Worm (Caenorhabditis elegans) whole organism, young adult: Measurements from ENCODE around the gene F35F10.7.
A peak's percentile ranks its signal among the peaks of the same experiment; 100 is the strongest.

Experiments used
- C17E4.6 ChIP-seq: fragments of 200-800 bp; sonication (Bioruptor generic); IDR thresholded peaks from 2 replicates; pipeline ENCODE4 v1.3.6; 2022; ENCODE audit warnings: missing genetic modification reagents, missing genetic modification characterization, missing compliant biosample characterization
- F22D6.2 ChIP-seq: sonication (generic microtip); optimal IDR thresholded peaks from 2 replicates; lab custom pipeline; 2016; ENCODE audit warnings: mild to moderate bottlenecking, missing genetic modification characterization, missing compliant biosample characterization
- F55B11.4 ChIP-seq: sonication (generic microtip); optimal IDR thresholded peaks from 2 replicates; lab custom pipeline; 2016; ENCODE audit warnings: missing compliant biosample characterization, missing genetic modification characterization, borderline replicate concordance; ENCODE audit not compliant: insufficient read depth
- F57A8.1 ChIP-seq: fragments of 200-800 bp; sonication (Bioruptor generic); optimal IDR thresholded peaks from 2 replicates; lab custom pipeline; 2018; ENCODE audit warnings: mild to moderate bottlenecking, missing genetic modification characterization, moderate library complexity, missing compliant biosample characterization
- K11D2.4 ChIP-seq: fragments of 200-800 bp; sonication (Bioruptor generic); IDR thresholded peaks from 2 replicates; pipeline ENCODE4 v1.3.6; 2022; ENCODE audit warnings: missing genetic modification reagents, missing genetic modification characterization, missing compliant biosample characterization
- K12H6.12 ChIP-seq: fragments of 200-800 bp; sonication (Bioruptor generic); optimal IDR thresholded peaks from 2 replicates; lab custom pipeline; 2018; ENCODE audit warnings: mild to moderate bottlenecking, missing genetic modification characterization, missing compliant biosample characterization
- Y79H2A.3 ChIP-seq: fragments of 200-800 bp; sonication (Bioruptor generic); conservative IDR thresholded peaks from 2 replicates; pipeline ENCODE4 v1.3.6; 2022; ENCODE audit warnings: missing genetic modification reagents, missing genetic modification characterization, missing compliant biosample characterization
- ama-1 ChIP-seq, 3 experiments: fragments of 150-350 bp in 1 of 3; sonication (generic microtip) in 2 of 3; optimal IDR thresholded peaks; 2 replicates each; lab custom pipeline; 2014 to 2018; ENCODE audit warnings: missing biosample characterization in 2 of 3, missing genetic modification characterization in 2 of 3, missing genetic modification reagents in 2 of 3
- attf-5 ChIP-seq: fragments of 200-800 bp; sonication (Bioruptor generic); optimal IDR thresholded peaks from 2 replicates; lab custom pipeline; 2018; ENCODE audit warnings: mild to moderate bottlenecking, missing genetic modification characterization, missing compliant biosample characterization
- ceh-27 ChIP-seq: fragments of 200-800 bp; sonication (Bioruptor generic); optimal IDR thresholded peaks from 2 replicates; lab custom pipeline; 2018; ENCODE audit warnings: mild to moderate bottlenecking, missing genetic modification characterization, moderate library complexity, missing compliant biosample characterization
- chd-7 ChIP-seq: sonication (generic microtip); optimal IDR thresholded peaks from 2 replicates; lab custom pipeline; 2016; ENCODE audit warnings: mild to moderate bottlenecking, missing genetic modification characterization, moderate library complexity, missing compliant biosample characterization
- dox-1 ChIP-seq: fragments of 200-800 bp; sonication (Bioruptor generic); IDR thresholded peaks from 2 replicates; pipeline ENCODE4 v1.3.6; 2022; ENCODE audit warnings: missing genetic modification reagents, missing genetic modification characterization, missing compliant biosample characterization
- dpff-1 ChIP-seq: sonication (generic microtip); optimal IDR thresholded peaks from 2 replicates; lab custom pipeline; 2017; ENCODE audit warnings: mild to moderate bottlenecking, missing genetic modification characterization, missing compliant biosample characterization
- efl-1 ChIP-seq: fragments of 150-350 bp; optimal IDR thresholded peaks from 2 replicates; lab custom pipeline; 2014; ENCODE audit warnings: missing biosample characterization, missing genetic modification reagents, missing genetic modification characterization
- egl-18 ChIP-seq: fragments of 200-800 bp; sonication (Bioruptor generic); IDR thresholded peaks from 2 replicates; pipeline ENCODE4 v1.3.6; 2022; ENCODE audit warnings: missing genetic modification reagents, missing genetic modification characterization, missing compliant biosample characterization
- ekl-4 ChIP-seq: fragments of 200-800 bp; sonication (Bioruptor generic); IDR thresholded peaks from 2 replicates; pipeline ENCODE4 v1.3.6; 2022; ENCODE audit warnings: missing genetic modification reagents, missing genetic modification characterization, missing compliant biosample characterization
- hmg-1.2 ChIP-seq: fragments of 200-800 bp; sonication (Bioruptor generic); IDR thresholded peaks from 2 replicates; pipeline ENCODE4 v1.3.6; 2022; ENCODE audit warnings: missing genetic modification reagents, missing genetic modification characterization, missing compliant biosample characterization
- lin-35 ChIP-seq, 3 experiments: fragments of 150-350 bp in 2 of 3; sonication (generic microtip) in 1 of 3; optimal IDR thresholded peaks; 2 replicates each; lab custom pipeline; 2014 to 2018; ENCODE audit warnings: missing biosample characterization in 3 of 3, missing genetic modification characterization in 3 of 3, missing genetic modification reagents in 3 of 3
- lir-1 ChIP-seq: fragments of 200-800 bp; sonication (Bioruptor generic); conservative IDR thresholded peaks from 2 replicates; pipeline ENCODE4 v1.3.6; 2022; ENCODE audit warnings: missing genetic modification reagents, missing genetic modification characterization, missing compliant biosample characterization
- madf-10 ChIP-seq: sonication (generic microtip); optimal IDR thresholded peaks from 2 replicates; lab custom pipeline; 2016; ENCODE audit warnings: mild to moderate bottlenecking, missing genetic modification characterization, missing compliant biosample characterization
- mel-28 ChIP-seq: sonication (generic microtip); optimal IDR thresholded peaks from 2 replicates; lab custom pipeline; 2016; ENCODE audit warnings: borderline replicate concordance, mild to moderate bottlenecking, missing genetic modification characterization, missing compliant biosample characterization
- mes-4 ChIP-seq: sonication (generic microtip); optimal IDR thresholded peaks from 2 replicates; lab custom pipeline; 2016; ENCODE audit warnings: missing genotype, missing genetic modification characterization, missing compliant biosample characterization
- mxl-1 ChIP-seq: sonication (generic microtip); optimal IDR thresholded peaks from 2 replicates; lab custom pipeline; 2016; ENCODE audit warnings: missing genetic modification characterization, missing compliant biosample characterization
- nfyb-1 ChIP-seq: fragments of 200-800 bp; sonication (Bioruptor generic); IDR thresholded peaks from 2 replicates; pipeline ENCODE4 v1.3.6; 2022; ENCODE audit warnings: missing genetic modification reagents, missing genetic modification characterization, missing compliant biosample characterization
- nhr-179 ChIP-seq: sonication (generic microtip); optimal IDR thresholded peaks from 2 replicates; lab custom pipeline; 2016; ENCODE audit warnings: mild to moderate bottlenecking, missing genetic modification characterization, missing compliant biosample characterization
- nhr-80 ChIP-seq: sonication (generic microtip); optimal IDR thresholded peaks from 2 replicates; lab custom pipeline; 2016; ENCODE audit warnings: missing genetic modification characterization, missing compliant biosample characterization
- nhr-90 ChIP-seq: sonication (generic microtip); optimal IDR thresholded peaks from 2 replicates; lab custom pipeline; 2016; ENCODE audit warnings: missing genotype, mild to moderate bottlenecking, missing genetic modification characterization, missing compliant biosample characterization
- rcor-1 ChIP-seq: fragments of 200-800 bp; sonication (Bioruptor generic); IDR thresholded peaks from 2 replicates; pipeline ENCODE4 v1.3.6; 2022; ENCODE audit warnings: missing genetic modification reagents, missing genetic modification characterization, missing compliant biosample characterization
- repo-1 ChIP-seq: sonication (generic microtip); optimal IDR thresholded peaks from 2 replicates; lab custom pipeline; 2017; ENCODE audit warnings: mild to moderate bottlenecking, missing genetic modification characterization, missing compliant biosample characterization
- somi-1 ChIP-seq: fragments of 200-800 bp; sonication (Bioruptor generic); optimal IDR thresholded peaks from 2 replicates; lab custom pipeline; 2018; ENCODE audit warnings: mild to moderate bottlenecking, missing genetic modification characterization, missing compliant biosample characterization
- sptf-2 ChIP-seq: fragments of 200-800 bp; sonication (Bioruptor generic); optimal IDR thresholded peaks from 2 replicates; lab custom pipeline; 2018; ENCODE audit warnings: mild to moderate bottlenecking, missing genetic modification characterization, missing compliant biosample characterization
- unc-62 ChIP-seq: fragments of 150-350 bp; optimal IDR thresholded peaks from 2 replicates; lab custom pipeline; 2014; ENCODE audit warnings: missing biosample characterization, missing genetic modification reagents, missing genetic modification characterization
- ztf-22 ChIP-seq: fragments of 200-800 bp; sonication (Bioruptor generic); optimal IDR thresholded peaks from 2 replicates; lab custom pipeline; 2018; ENCODE audit warnings: mild to moderate bottlenecking, missing genetic modification characterization, moderate library complexity, missing compliant biosample characterization
- ztf-26 ChIP-seq: sonication (generic microtip); optimal IDR thresholded peaks from 2 replicates; lab custom pipeline; 2017; ENCODE audit warnings: missing genetic modification characterization, missing compliant biosample characterization
- ztf-6 ChIP-seq: fragments of 200-800 bp; sonication (Bioruptor generic); IDR thresholded peaks from 2 replicates; pipeline ENCODE4 v1.3.6; 2022; ENCODE audit warnings: missing genetic modification reagents, missing genetic modification characterization, missing compliant biosample characterization

The F35F10.7 gene

ce11 chrV:3315308-3315707 lies 28.1 kb upstream of the F35F10.7 start, which contains the start of gene arrd-19 (continued):
- TF ChIP-seq ceh-27: peak; percentile 63
- no peak for TF ChIP-seq sptf-2 (GFP tag; lab: Kevin White, UChicago)
- TF ChIP-seq F22D6.2: peak; percentile 69
- peak; percentile 52 for TF ChIP-seq K12H6.12 (tag; lab: Kevin White, UChicago)
- TF ChIP-seq unc-62: no peak
- peak; percentile 49; the same call in 1 of the 2 replicates for TF ChIP-seq rcor-1
- TF ChIP-seq lin-35 (GFP tag; optimal IDR thresholded peaks at IDR 0.05; lab: Kevin White, UChicago): no peak
- no peak for TF ChIP-seq Y79H2A.3 (GFP tag; lab: Robert Waterston, UW)

- TF ChIP-seq egl-18 (GFP tag; lab: Robert Waterston, UW) (no peak), ama-1 (optimal IDR thresholded peaks at IDR 0.05; lab: Kevin White, UChicago) (no peak), ama-1 (GFP tag; optimal IDR thresholded peaks at IDR 0.05; lab: Kevin White, UChicago) (no peak), nhr-80 (tag; lab: Kevin White, UChicago) (peak; percentile 56), nfyb-1 (GFP tag; lab: Robert Waterston, UW) (peak; percentile 72; the same call in 1 of the 2 replicates), hmg-1.2 (GFP tag; lab: Robert Waterston, UW) (peak; percentile 74; the same call in 1 of the 2 replicates), ztf-22 (no peak), rcor-1 (peak; percentile 66), mes-4 (tag; lab: Kevin White, UChicago) (no peak), attf-5 (GFP tag; lab: Kevin White, UChicago) (peak; percentile 11), C17E4.6 (GFP tag; lab: Robert Waterston, UW) (no peak), lin-35 (GFP tag; optimal IDR thresholded peaks at IDR 0.05; lab: Kevin White, UChicago) (no peak), mxl-1 (no peak), dox-1 (GFP tag; lab: Robert Waterston, UW) (peak; percentile 86)
Observed at ce11 chrV:3312067-3312666, 24.9 kb upstream of the F35F10.7 start, which contains the start of gene arrd-18. Gene arrd-18 (minus strand): TSS chrV:3312117.

DNA sequence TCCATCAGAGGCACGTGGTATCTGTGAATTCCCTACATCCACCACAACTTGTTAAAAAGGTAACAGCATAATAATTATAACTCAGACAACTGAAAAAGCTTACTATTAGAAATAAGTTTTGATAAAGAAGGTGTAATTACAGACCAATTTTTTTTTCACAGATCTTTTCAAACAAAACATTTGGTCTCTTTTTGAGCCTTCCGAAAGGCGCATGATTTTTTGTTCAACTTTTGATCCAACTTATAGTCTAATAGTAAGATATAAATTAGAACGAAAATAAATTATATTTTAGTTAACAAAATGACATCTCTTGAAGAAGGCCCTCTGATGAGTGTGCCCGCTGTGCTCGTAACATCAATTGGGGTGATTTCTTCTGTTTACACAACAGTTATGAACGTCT lies 20.9 kb upstream of the F35F10.7 start, which contains the start of gene srbc-3:
Gene srbc-3, plus strand, starts transcription at position 301 of the 400 bp plus-strand sequence.
- TF ChIP-seq dpff-1 (no peak), ztf-26 (no peak), mel-28 (no peak)

ce11 chrV:3301898-3302297 lies 14.7 kb upstream of the F35F10.7 start, which contains the start of gene srbc-1:
Gene srbc-1 (minus strand): TSS chrV:3301998.
- TF ChIP-seq repo-1 (tag; lab: Kevin White, UChicago) (no peak), ztf-6 (GFP tag; lab: Robert Waterston, UW) (no peak), nhr-179 (tag; lab: Kevin White, UChicago) (no peak), F55B11.4 (tag; lab: Kevin White, UChicago) (no peak), efl-1 (GFP tag; lab: Kevin White, UChicago) (no peak), chd-7 (no peak), F57A8.1 (GFP tag; lab: Kevin White, UChicago) (no peak), K11D2.4 (GFP tag; lab: Robert Waterston, UW) (no peak), ekl-4 (no peak), madf-10 (tag; lab: Kevin White, UChicago) (no peak), nhr-90 (no peak), lir-1 (GFP tag; lab: Robert Waterston, UW) (no peak), mel-28 (no peak), mxl-1 (no peak), somi-1 (GFP tag; lab: Kevin White, UChicago) (no peak)
